Worm (Caenorhabditis elegans) whole organism, L2 larva: ENCODE results near the gene smut-1.

Experiments used
- ZK546.5 ChIP-seq: sonication (generic microtip); optimal IDR thresholded peaks from 2 replicates; lab custom pipeline; 2017; ENCODE audit warnings: missing biosample characterization, missing genetic modification characterization
- ztf-11 ChIP-seq: sonication (generic microtip); optimal IDR thresholded peaks from 2 replicates; lab custom pipeline; 2017; ENCODE audit warnings: missing biosample characterization, missing genetic modification characterization

DNA sequence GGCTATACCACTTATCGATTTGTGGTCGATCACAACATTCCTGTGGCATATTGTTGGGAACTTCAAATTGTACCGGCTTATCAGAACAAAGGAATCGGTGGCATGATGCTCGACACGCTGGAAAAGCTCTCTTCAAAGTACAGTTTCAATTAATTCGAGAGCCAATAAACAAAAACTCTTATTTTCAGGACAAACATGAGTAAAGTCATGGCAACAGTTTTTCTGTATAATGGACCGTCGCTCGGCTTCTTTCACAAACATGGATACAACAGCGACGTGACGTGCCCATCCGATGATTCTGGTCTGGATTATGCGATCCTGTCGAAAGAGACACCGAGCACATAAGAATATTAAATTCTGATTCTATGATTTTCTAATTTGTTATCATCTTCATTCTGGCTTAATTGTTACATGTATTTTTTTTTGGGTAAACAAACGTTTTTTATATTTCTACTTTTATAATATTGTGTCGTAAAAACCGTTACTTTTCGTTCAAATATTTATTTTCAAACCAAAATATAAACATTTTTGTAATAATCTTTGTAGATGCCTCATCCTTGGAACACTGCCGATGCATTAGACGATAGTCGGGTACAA lies at the start of gene smut-1:
- TF ChIP-seq ZK546.5 (tag; lab: Kevin White, UChicago) (no peak), ztf-11 (tag; lab: Kevin White, UChicago) (no peak)
